Fruit fly (Drosophila melanogaster) Kc167 (cell line): Measurements from ENCODE around the gene nerfin-2.

Source experiments
- Myc ChIP-seq: fragments of >200 bp; optimal IDR thresholded peaks from 2 replicates; lab custom pipeline; 2017; ENCODE audit warnings: missing external identifiers
- Sin3A ChIP-seq: fragments of >200 bp; optimal IDR thresholded peaks from 2 replicates; lab custom pipeline; 2018; ENCODE audit warnings: missing external identifiers
- h ChIP-seq: fragments of >200 bp; optimal IDR thresholded peaks from 3 replicates; lab custom pipeline; 2018; ENCODE audit warnings: missing external identifiers
- insv ChIP-seq: fragments of >200 bp; optimal IDR thresholded peaks from 3 replicates; lab custom pipeline; 2018; ENCODE audit warnings: missing external identifiers
- psq ChIP-seq: fragments of >200 bp; optimal IDR thresholded peaks from 2 replicates; lab custom pipeline; 2017; ENCODE audit warnings: missing external identifiers
- ttk ChIP-seq: sonication (Bioruptor generic); optimal IDR thresholded peaks from 2 replicates; lab custom pipeline; 2017; ENCODE audit warnings: missing external identifiers

The nerfin-2 gene

DNA sequence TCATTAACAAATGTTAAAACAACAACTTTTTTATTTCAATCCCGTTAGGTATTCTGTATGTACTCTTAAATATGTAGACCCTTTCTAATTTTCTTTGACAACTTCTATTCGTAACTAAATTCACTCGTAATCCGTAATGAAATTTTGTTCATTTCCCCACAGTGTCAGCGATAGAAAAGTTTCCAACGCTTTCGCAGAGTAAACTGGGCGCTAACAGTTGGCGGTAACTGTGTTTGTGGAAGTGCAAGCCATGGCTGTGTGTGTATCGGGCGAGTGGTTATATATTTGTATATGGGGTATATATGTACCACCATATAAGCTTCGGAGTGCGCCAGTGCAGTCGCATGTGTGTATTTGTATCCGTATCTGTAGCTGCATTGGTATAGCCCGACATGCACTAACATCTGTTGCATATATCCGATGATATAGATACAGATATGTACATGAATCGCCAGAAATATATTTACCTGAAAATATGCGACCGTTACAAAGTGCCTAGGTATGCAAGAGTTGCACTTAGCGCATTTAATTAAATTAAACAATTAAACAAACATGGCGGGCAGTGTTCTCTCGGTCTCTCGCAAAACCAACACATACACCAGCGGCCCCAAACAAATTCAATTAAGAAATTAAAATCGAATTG is 10.7 kb downstream of the nerfin-2 start:
- TF ChIP-seq h (lab: Kevin White, UChicago) (no peak), psq (lab: Kevin White, UChicago) (no peak)

DNA sequence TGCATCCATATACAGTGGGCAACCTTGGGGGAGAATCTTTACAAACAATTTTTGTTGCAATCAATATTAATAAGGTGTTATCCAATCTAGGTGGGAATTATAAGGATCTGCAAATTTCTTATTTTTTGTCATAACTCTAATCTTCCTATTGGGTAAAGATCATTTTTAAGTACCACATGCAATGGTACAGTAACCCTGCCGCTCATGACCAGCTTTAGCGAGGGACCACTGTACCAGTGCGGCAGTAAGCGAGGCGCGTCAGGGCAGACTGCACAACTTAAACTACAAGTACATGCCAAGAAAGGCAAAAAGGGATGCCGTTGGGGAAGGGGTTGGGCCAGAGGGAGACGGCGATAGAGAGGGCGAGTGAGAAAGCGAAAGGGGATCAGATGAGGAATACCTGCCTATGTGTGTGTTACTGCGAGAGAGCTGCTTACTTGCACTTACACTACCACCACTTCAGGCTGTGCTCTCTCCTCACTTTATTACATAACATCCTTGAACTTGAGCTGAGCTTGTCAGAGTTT is 11.7 kb downstream of the nerfin-2 start:
- TF ChIP-seq insv (lab: Kevin White, UChicago) (no peak), Myc (lab: Kevin White, UChicago) (no peak), psq (lab: Kevin White, UChicago) (no peak), ttk (lab: Kevin White, UChicago) (no peak), Sin3A (lab: Kevin White, UChicago) (no peak), h (lab: Kevin White, UChicago) (no peak)

DNA sequence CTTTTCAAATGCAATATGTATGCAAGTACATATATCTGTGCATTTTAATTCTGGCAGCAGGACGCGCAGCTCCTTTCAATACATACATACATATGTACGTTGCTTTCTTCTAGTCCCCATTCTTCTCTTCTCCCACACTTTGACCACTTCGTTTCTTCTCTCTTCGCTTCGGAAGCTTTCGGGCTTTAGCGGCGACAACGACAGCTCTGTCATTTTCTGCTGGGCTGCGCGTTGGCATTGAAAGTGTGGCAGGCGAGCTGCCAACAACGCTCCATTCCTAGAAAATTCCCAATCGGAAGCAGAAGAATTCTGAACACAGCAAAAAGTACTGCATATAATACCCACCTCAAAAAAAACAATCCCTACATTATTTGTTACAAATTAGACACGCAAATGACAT is 12.2 kb downstream of the nerfin-2 start:
- TF ChIP-seq psq (lab: Kevin White, UChicago): no peak

DNA sequence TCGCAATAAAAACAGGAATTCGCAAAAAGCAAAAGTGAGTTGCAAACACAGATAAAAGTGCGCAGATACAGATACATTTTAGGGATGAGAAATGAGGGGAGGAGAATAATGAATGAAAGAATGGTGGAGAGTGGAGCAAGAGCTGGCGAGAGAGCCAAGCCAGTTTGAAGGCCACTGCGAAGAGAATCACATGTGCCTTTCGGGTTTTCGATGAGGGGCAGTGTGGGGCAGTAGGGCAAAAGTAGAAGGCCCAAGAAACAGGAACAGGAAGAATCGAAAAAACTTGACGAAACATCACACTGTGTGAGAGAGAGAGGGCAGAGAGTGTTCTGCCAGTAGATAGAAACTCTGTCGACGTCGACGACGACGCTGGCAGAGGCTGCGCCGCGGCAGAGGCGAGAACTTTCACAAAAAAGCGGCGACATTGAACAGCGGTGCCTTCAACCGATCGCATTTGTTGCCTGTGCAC is 13.3 kb downstream of the nerfin-2 start:
- TF ChIP-seq Myc (lab: Kevin White, UChicago): no peak
- TF ChIP-seq Sin3A (lab: Kevin White, UChicago): no peak
- TF ChIP-seq ttk (lab: Kevin White, UChicago): no peak
- TF ChIP-seq psq (lab: Kevin White, UChicago): no peak
- TF ChIP-seq h (lab: Kevin White, UChicago): no peak

DNA sequence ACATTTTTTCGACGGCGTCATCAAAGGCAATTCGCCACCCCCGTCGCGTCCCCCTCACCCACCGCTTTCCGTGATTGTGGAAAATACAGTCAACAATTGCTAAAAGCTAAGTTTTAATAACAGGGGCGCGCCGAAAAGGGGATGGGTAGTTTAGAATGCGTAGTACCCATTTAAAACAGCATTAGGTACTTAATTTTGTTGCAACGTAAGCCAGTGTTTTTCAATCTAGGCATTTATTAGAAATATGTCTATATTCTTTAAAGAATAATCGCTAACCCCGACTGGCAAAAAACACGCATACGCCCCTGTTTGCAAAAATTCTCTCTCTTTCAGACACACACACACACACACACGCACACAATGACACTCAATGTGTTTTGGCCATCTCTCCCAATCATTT is 14.0 kb downstream of the nerfin-2 start:
- no peak for TF ChIP-seq Myc (lab: Kevin White, UChicago)
- no peak for TF ChIP-seq ttk (lab: Kevin White, UChicago)
- no peak for TF ChIP-seq Sin3A (lab: Kevin White, UChicago)
- no peak for TF ChIP-seq psq (lab: Kevin White, UChicago)
- no peak for TF ChIP-seq h (lab: Kevin White, UChicago)
- no peak for TF ChIP-seq insv (lab: Kevin White, UChicago)

DNA sequence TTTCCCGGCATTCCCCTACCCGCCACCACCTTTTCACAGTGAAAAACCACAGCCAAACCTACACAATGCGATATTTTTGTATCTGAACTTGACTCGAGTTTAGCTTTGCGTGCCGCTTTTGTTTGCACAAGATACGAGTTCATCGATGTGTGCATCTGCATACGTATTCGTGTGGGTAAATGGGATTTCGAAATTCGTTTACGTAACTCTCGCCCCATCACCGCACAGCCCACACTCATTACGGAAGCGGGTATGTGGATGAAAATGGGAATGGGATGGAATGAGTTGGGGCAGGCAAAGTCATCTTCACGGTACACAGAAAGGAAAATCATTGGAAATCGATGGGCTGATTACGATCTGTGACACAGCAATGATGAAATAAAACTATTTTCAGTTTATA is 15.3 kb downstream of the nerfin-2 start:
- TF ChIP-seq Myc (lab: Kevin White, UChicago) (no peak), Sin3A (lab: Kevin White, UChicago) (no peak), psq (lab: Kevin White, UChicago) (no peak)

DNA sequence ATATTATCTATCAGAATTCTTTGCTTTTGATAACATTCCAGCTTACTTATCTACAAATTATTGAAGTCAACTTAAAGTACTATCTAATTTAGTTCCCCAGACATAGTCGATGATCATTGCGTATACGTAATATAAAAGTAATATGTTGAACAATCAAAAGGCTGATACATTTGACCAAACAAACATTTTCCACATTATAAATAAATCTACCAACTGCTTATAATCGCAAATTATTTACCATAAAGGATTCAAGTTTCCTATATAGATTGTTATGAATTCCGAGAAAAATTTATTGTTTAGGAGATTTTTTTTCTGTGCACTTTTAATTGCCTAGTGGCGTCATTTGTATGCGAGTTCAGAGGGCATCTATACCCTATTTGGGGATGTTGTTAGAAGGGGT is 15.8 kb downstream of the nerfin-2 start:
- TF ChIP-seq ttk (lab: Kevin White, UChicago) (no peak), insv (lab: Kevin White, UChicago) (no peak), Sin3A (lab: Kevin White, UChicago) (no peak), h (lab: Kevin White, UChicago) (no peak), Myc (lab: Kevin White, UChicago) (no peak), psq (lab: Kevin White, UChicago) (no peak)

DNA sequence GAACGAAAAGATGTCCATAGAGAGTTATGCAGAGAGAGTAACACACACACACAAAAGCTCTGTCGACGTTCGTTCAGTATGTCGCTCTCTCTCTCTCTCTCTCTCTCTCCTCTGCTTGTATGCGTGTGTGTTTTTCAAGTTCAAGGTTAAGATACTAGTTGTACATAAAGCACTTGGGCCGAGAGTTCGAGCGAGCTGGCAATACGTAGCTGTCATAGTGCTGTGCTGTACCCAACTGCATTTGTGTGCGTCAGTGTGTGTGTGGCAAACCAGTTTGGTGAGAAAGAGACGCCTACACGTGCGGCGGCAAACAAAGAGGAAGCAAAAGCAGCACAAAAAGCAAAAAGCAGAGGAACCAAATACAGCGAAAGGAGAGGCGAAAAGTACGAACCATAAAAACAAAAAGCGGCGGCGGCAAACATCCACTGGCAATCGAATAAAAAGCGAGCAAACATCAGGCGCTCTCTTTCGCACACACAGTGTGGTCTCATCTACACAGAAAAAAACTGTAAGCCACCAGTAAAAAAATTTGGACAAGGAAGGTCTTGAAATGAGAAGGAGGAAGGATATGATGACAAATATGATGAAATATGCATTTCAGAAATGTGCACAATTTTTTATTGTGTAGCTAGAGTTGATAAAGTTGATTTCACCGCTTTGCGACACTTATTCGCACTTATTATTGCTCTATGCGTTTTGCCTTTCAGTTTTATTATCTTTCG is 16.4 kb downstream of the nerfin-2 start:
- TF ChIP-seq insv (lab: Kevin White, UChicago) (no peak), Myc (lab: Kevin White, UChicago) (no peak), Sin3A (lab: Kevin White, UChicago) (no peak), ttk (lab: Kevin White, UChicago) (no peak), psq (lab: Kevin White, UChicago) (no peak), h (lab: Kevin White, UChicago) (no peak)

DNA sequence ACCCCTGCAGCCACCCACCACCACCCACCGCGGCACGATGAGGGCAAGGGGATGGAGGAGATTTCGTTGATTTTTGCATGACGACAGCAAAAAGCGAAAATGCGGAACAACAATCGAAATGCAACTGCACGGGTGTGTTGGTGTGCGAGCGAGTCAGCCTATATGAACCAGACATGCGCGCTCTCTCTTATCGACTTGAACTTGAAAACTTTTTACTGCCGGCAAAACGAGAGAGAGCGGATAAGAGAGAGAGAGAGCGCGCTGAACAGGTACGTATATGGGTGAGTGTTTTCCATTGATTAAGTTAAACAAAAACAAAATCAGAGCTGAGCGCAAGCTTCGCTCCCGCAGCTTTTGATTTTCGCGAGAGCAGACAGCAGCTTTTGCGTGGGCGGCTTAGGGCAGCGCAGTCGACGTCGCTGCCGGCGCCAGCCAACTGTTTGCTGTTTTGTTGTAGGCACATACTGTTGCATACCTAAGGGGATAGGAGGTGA is 18.3 kb downstream of the nerfin-2 start:
- TF ChIP-seq insv (lab: Kevin White, UChicago): no peak

DNA sequence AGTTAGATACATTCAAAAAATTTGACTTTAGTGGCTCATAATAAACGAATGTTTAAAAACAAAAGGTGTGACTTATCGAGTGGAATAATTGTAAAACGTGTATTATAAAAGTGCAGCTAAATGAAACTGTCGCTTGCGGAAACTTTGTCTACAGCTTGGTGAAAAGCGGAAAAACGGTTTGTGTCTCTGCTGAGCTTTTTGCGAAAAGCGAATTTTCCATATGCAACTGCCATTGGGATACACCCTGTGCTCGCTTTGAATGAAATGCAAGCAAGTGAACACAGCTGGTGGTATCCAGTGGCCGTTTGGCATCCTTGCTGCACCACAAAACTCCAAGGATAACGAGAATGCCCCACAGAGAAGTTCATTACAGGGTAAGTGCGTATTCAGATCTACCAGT is 20.0 kb downstream of the nerfin-2 start:
- TF ChIP-seq ttk (lab: Kevin White, UChicago): no peak
- TF ChIP-seq h (lab: Kevin White, UChicago): no peak
- TF ChIP-seq Myc (lab: Kevin White, UChicago): no peak
- no peak for TF ChIP-seq insv (lab: Kevin White, UChicago)
- no peak for TF ChIP-seq Sin3A (lab: Kevin White, UChicago)
- no peak for TF ChIP-seq psq (lab: Kevin White, UChicago)

DNA sequence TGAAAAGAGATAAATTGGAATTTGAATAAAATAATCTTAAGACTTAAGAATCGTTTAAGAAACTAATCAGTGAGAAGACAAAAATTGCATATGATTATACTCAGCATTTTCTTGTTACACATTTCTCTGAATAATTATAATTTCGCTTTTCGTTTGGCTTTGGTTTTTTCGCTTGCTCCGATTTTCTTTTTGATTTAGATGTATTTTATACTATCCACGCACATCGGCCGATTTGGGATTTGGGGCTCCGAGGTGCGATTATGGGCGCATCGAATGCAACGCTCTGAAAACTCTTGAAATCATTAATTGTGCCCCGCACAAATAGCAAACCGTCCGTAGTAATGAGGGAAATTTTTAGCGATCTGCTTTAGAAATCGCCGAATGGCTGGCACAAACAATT is 20.6 kb downstream of the nerfin-2 start:
- no peak for TF ChIP-seq h (lab: Kevin White, UChicago)
- TF ChIP-seq ttk (lab: Kevin White, UChicago): no peak
- no peak for TF ChIP-seq insv (lab: Kevin White, UChicago)
- no peak for TF ChIP-seq Sin3A (lab: Kevin White, UChicago)
- no peak for TF ChIP-seq psq (lab: Kevin White, UChicago)
- TF ChIP-seq Myc (lab: Kevin White, UChicago): no peak
